Worm (Caenorhabditis elegans): ENCODE data around the gene bas-1.

The bas-1 gene

DNA sequence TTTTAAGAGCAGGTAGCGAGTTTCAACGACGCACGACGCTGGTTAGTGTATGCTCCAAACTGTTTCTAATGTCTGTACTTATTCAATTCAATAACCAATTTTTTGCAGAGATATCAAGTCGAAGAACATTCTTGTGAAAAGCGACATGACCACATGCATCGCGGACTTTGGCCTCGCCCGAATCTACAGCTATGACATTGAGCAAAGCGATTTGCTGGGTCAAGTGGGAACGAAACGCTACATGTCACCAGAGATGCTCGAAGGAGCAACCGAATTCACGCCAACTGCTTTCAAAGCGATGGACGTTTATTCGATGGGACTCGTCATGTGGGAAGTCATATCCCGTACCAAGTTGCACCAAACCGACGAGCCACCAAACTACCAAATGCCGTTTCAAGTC is 18.3 kb downstream of the bas-1 start:
- TF ChIP-seq lir-3 (tag; optimal IDR thresholded peaks at IDR 0.05): no peak
- no peak for TF ChIP-seq gei-8 (GFP tag; optimal IDR thresholded peaks at IDR 0.05)
- no peak for TF ChIP-seq spr-3 (GFP tag; optimal IDR thresholded peaks at IDR 0.05)
- no peak for TF ChIP-seq lsy-2 (tag; optimal IDR thresholded peaks at IDR 0.05)
- TF ChIP-seq fos-1 (tag; optimal IDR thresholded peaks at IDR 0.05): no peak
- no peak for TF ChIP-seq hif-1 (tag; optimal IDR thresholded peaks at IDR 0.05)
- TF ChIP-seq nhr-28 (tag; optimal IDR thresholded peaks at IDR 0.05): no peak
- TF ChIP-seq madf-9 (GFP tag; conservative IDR thresholded peaks at IDR 0.05): no peak
- TF ChIP-seq unc-62 (GFP tag; optimal IDR thresholded peaks at IDR 0.05 in 1 of 2): peak in 1 of 2 experiments; percentile 39
- no peak for TF ChIP-seq unc-62 (tag; optimal IDR thresholded peaks at IDR 0.05)
- TF ChIP-seq daf-16 (GFP tag; optimal IDR thresholded peaks at IDR 0.05): no peak
- TF ChIP-seq daf-16 (tag; optimal IDR thresholded peaks at IDR 0.05): no peak
- no peak for TF ChIP-seq Y75B8A.6 (GFP tag; IDR thresholded peaks at IDR 0.05)
- TF ChIP-seq aha-1 (tag): peak; percentile 34
- TF ChIP-seq php-3 (GFP tag; IDR thresholded peaks at IDR 0.05): no peak
- TF ChIP-seq F44E2.7 (GFP tag; IDR thresholded peaks at IDR 0.05): no peak
- TF ChIP-seq zfp-3 (GFP tag; conservative IDR thresholded peaks at IDR 0.05): no peak
- TF ChIP-seq dve-1 (tag; optimal IDR thresholded peaks at IDR 0.05; ENCODE audit: insufficient read depth): no peak
- no peak for TF ChIP-seq egl-27 (tag; optimal IDR thresholded peaks at IDR 0.05)

DNA sequence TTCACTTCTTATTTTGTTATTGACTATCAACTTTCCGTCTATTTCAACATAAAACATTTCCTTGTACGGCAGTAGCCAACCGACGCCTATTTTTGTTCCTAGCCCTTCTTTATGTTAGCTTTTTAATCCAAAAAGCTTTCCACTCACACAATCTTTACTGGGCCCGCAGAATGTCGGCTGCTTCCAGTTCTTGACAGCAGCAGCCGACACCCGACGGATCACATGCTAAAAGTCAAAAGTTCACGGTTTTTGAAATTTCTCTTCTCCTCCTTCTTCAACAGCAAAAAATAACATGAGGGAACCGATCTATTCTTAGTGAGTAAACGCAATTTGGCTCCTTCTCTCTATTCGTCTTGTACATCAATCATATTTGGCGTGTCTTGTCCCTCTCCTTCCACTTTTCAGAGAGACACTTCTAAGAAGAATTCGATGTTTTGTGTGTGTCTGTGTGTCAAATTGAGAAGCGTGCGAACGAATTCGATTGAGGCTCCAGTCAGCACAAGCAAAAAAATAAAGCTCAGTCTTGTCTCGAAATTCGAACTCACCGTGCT is 20.4 kb downstream of the bas-1 start:
- TF ChIP-seq nhr-48 (tag; optimal IDR thresholded peaks at IDR 0.05) (no peak), daf-19 (GFP tag; conservative IDR thresholded peaks at IDR 0.05) (no peak), ces-1 (GFP tag; optimal IDR thresholded peaks at IDR 0.05) (peak; percentile 88), fkh-10 (GFP tag; optimal IDR thresholded peaks at IDR 0.05) (peak; percentile 70), mdt-29 (GFP tag; IDR thresholded peaks at IDR 0.05) (no peak), hlh-30 (tag; optimal IDR thresholded peaks at IDR 0.05; ENCODE audit: insufficient read depth) (peak; percentile 34), mep-1 (tag; optimal IDR thresholded peaks at IDR 0.05) (peak; percentile 3), egl-27 (tag; optimal IDR thresholded peaks at IDR 0.05) (no peak), snpc-4 (tag; optimal IDR thresholded peaks at IDR 0.05) (peak; percentile 30), unc-62 (GFP tag; optimal IDR thresholded peaks at IDR 0.05 in 1 of 2) (peak in 1 of 2 experiments; percentile 41), unc-62 (tag; optimal IDR thresholded peaks at IDR 0.05) (no peak), ctbp-1 (GFP tag; IDR thresholded peaks at IDR 0.05) (0 out of 2 replicates have a peak, but pooled peaks have one; percentile 36), vab-7 (GFP tag; IDR thresholded peaks at IDR 0.05) (0 out of 2 replicates have a peak, but pooled peaks have one; percentile 15), hif-1 (tag; optimal IDR thresholded peaks at IDR 0.05) (peak in 1 of 2 experiments; percentile 12), lsy-2 (tag; optimal IDR thresholded peaks at IDR 0.05) (peak in 1 of 2 experiments; percentile 38)

DNA sequence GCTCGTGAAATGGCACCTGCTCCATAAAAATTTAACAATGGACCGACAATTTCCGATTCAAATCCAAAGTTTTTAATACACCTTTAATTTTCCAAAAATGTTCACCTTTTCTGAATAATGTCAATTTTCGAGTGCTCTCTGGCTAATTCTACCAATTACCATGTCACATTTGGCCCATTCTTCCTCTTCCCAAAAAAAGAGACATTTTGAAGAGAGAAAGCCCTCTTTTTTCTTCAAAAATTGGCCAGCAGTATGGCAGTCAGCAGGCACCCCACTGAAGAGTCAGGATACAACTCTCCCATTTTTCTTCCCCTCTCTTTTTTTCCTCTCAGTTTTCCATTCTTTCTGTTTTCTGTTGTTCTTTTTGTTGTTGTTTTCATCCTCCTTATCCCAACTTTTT is 22.4 kb downstream of the bas-1 start:
- TF ChIP-seq nhr-102 (tag; optimal IDR thresholded peaks at IDR 0.05): no peak
- peak in 1 of 2 experiments; percentile 9 for TF ChIP-seq daf-16 (GFP tag; optimal IDR thresholded peaks at IDR 0.05)
- no peak for TF ChIP-seq daf-16 (tag; optimal IDR thresholded peaks at IDR 0.05)
- peak in 1 of 2 experiments; percentile 94 for TF ChIP-seq unc-62 (GFP tag; optimal IDR thresholded peaks at IDR 0.05 in 1 of 2)
- no peak for TF ChIP-seq unc-62 (tag; optimal IDR thresholded peaks at IDR 0.05)
- TF ChIP-seq lsy-2 (tag; optimal IDR thresholded peaks at IDR 0.05): peak in 1 of 2 experiments; percentile 10
- TF ChIP-seq jun-1 (tag; optimal IDR thresholded peaks at IDR 0.05): no peak
- TF ChIP-seq rbr-2 (tag; optimal IDR thresholded peaks at IDR 0.05): peak; percentile 5
- TF ChIP-seq hmg-1.1 (GFP tag; IDR thresholded peaks at IDR 0.05): peak; percentile 39; the same call in 1 of the 2 replicates
- peak; percentile 11 for TF ChIP-seq hlh-30 (tag; optimal IDR thresholded peaks at IDR 0.05; ENCODE audit: insufficient read depth)

DNA sequence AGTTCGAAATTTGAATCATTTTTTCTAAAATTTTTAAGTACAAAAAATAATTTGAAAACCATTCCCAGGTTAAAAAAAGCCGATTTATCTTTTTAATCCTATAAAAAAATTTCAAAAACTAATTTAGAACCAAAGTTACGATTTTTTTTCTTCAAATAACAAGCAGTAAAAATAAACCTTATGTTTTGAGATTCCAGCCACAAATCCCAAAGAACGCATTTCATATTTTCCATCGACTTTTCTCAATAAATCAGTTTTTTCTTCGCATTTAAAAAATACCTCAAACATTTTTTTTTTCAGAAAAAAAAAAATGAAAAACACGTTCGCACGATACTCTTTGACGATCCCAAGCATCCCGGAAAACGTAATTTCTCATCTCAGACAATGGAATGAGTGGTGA is 23.1 kb downstream of the bas-1 start, which contains the start of gene ckk-1:
ckk-1 (plus strand) TSS at position 301 of the 400 bp plus-strand sequence.
- TF ChIP-seq tag-97 (GFP tag; IDR thresholded peaks at IDR 0.05): no peak
- no peak for TF ChIP-seq arid-1 (GFP tag; conservative IDR thresholded peaks at IDR 0.05)
- TF ChIP-seq lin-39 (tag; optimal IDR thresholded peaks at IDR 0.05): no peak
- no peak for TF ChIP-seq dve-1 (tag; optimal IDR thresholded peaks at IDR 0.05; ENCODE audit: insufficient read depth)
- no peak for TF ChIP-seq spr-3 (GFP tag; optimal IDR thresholded peaks at IDR 0.05)
- no peak for TF ChIP-seq F26F4.8 (GFP tag; conservative IDR thresholded peaks at IDR 0.05)
- TF ChIP-seq F49E8.2 (tag; optimal IDR thresholded peaks at IDR 0.05; ENCODE audit: borderline replicate concordance): no peak
- TF ChIP-seq cey-2 (tag; optimal IDR thresholded peaks at IDR 0.05; ENCODE audit: borderline replicate concordance, insufficient read depth): no peak
- no peak for TF ChIP-seq D1046.2 (GFP tag; IDR thresholded peaks at IDR 0.05)
- no peak for TF ChIP-seq unc-62 (GFP tag; optimal IDR thresholded peaks at IDR 0.05 in 1 of 2)
- TF ChIP-seq unc-62 (tag; optimal IDR thresholded peaks at IDR 0.05): no peak
- TF ChIP-seq ceh-28 (tag; optimal IDR thresholded peaks at IDR 0.05): no peak
- no peak for TF ChIP-seq ztf-11 (tag; optimal IDR thresholded peaks at IDR 0.05)
- no peak for TF ChIP-seq ztf-7 (tag; optimal IDR thresholded peaks at IDR 0.05)
- no peak for TF ChIP-seq lin-38 (GFP tag; IDR thresholded peaks at IDR 0.05)
- TF ChIP-seq hmg-1.1 (GFP tag; IDR thresholded peaks at IDR 0.05): no peak
- TF ChIP-seq mdt-29 (GFP tag; IDR thresholded peaks at IDR 0.05): no peak
- TF ChIP-seq gei-8 (GFP tag; optimal IDR thresholded peaks at IDR 0.05): no peak
